Fruit fly (Drosophila melanogaster) whole organism, embryonic: ENCODE measurements around the gene CG4074.
A peak's percentile ranks its signal among the peaks of the same experiment; 100 is the strongest.

Source experiments
- B-H1 ChIP-seq: fragments of 200-800 bp; sonication (Bioruptor generic); IDR thresholded peaks from 3 replicates; pipeline ENCODE4 v1.3.6; 2022; ENCODE audit warnings: missing biosample characterization, missing genetic modification characterization
- CG12104 ChIP-seq: fragments of 200-800 bp; sonication (Bioruptor generic); optimal IDR thresholded peaks from 3 replicates; lab custom pipeline; 2016; ENCODE audit warnings: missing biosample characterization, missing genetic modification characterization
- CG12942 ChIP-seq: fragments of 200-800 bp; sonication (Bioruptor generic); optimal IDR thresholded peaks from 3 replicates; lab custom pipeline; 2016; ENCODE audit warnings: missing biosample characterization, missing genetic modification characterization
- CG13424 ChIP-seq: fragments of 200-800 bp; sonication (Bioruptor generic); optimal IDR thresholded peaks from 2 replicates; lab custom pipeline; 2019; ENCODE audit warnings: missing biosample characterization, mild to moderate bottlenecking, missing genetic modification characterization, moderate library complexity
- CG15269 ChIP-seq: fragments of 200-800 bp; sonication (Bioruptor generic); optimal IDR thresholded peaks from 2 replicates; lab custom pipeline; 2018; ENCODE audit warnings: missing biosample characterization, mild to moderate bottlenecking, missing genetic modification characterization, moderate library complexity
- CG17359 ChIP-seq: fragments of 200-800 bp; sonication (Bioruptor generic); optimal IDR thresholded peaks from 3 replicates; lab custom pipeline; 2018; ENCODE audit warnings: missing biosample characterization, mild to moderate bottlenecking, missing genetic modification characterization, moderate library complexity
- CG2202 ChIP-seq: fragments of 200-800 bp; sonication (Bioruptor generic); optimal IDR thresholded peaks from 2 replicates; lab custom pipeline; 2018; ENCODE audit warnings: missing biosample characterization, mild to moderate bottlenecking, missing genetic modification characterization
- CG30403 ChIP-seq: fragments of 200-800 bp; sonication (Bioruptor generic); optimal IDR thresholded peaks from 3 replicates; lab custom pipeline; 2016; ENCODE audit warnings: missing biosample characterization, missing genetic modification characterization
- CG3407 ChIP-seq: fragments of 200-800 bp; sonication (Bioruptor generic); optimal IDR thresholded peaks from 2 replicates; lab custom pipeline; 2018; ENCODE audit warnings: missing biosample characterization, mild to moderate bottlenecking, missing genetic modification characterization
- CG4360 ChIP-seq: fragments of 200-800 bp; sonication (Bioruptor generic); IDR thresholded peaks from 2 replicates; pipeline ENCODE4 v1.3.6; 2022; ENCODE audit warnings: missing biosample characterization, missing genetic modification characterization
- CG4617 ChIP-seq: fragments of 200-800 bp; sonication (Bioruptor generic); optimal IDR thresholded peaks from 3 replicates; lab custom pipeline; 2016; ENCODE audit warnings: missing biosample characterization, missing genetic modification characterization, borderline replicate concordance
- CG4854 ChIP-seq: fragments of 200-800 bp; sonication (Bioruptor generic); optimal IDR thresholded peaks from 2 replicates; lab custom pipeline; 2016; ENCODE audit warnings: missing biosample characterization, missing genetic modification characterization, inconsistent platforms
- CG6765 ChIP-seq: fragments of 200-800 bp; sonication (Bioruptor generic); optimal IDR thresholded peaks from 3 replicates; lab custom pipeline; 2017; ENCODE audit warnings: missing biosample characterization, mild to moderate bottlenecking, missing genetic modification characterization
- CG8290 ChIP-seq, 3 experiments: fragments of 200-800 bp; sonication (Bioruptor generic); optimal IDR thresholded peaks; 2 replicates each; lab custom pipeline; 2016 to 2019; ENCODE audit warnings: missing biosample characterization in 3 of 3, missing genetic modification characterization in 3 of 3, mild to moderate bottlenecking in 2 of 3, moderate library complexity in 1 of 3
- CG9876 ChIP-seq: fragments of 200-800 bp; sonication (Bioruptor generic); optimal IDR thresholded peaks from 2 replicates; lab custom pipeline; 2016; ENCODE audit warnings: missing biosample characterization, missing genetic modification characterization
- CTCF ChIP-seq: fragments of 200-800 bp; sonication (Bioruptor generic); optimal IDR thresholded peaks from 2 replicates; lab custom pipeline; 2017; ENCODE audit warnings: missing biosample characterization, mild to moderate bottlenecking, missing genetic modification characterization, moderate library complexity
- CrebB ChIP-seq: fragments of 200-800 bp; sonication (Bioruptor generic); optimal IDR thresholded peaks from 3 replicates; lab custom pipeline; 2018; ENCODE audit warnings: missing biosample characterization, mild to moderate bottlenecking, missing genetic modification characterization
- Dad ChIP-seq: fragments of 200-800 bp; sonication (Bioruptor generic); optimal IDR thresholded peaks from 3 replicates; lab custom pipeline; 2016; ENCODE audit warnings: missing biosample characterization, missing genetic modification characterization
- Dfd ChIP-seq, 2 experiments: fragments of >200 bp; optimal IDR thresholded peaks; 2 replicates each; lab custom pipeline; 2017; ENCODE audit warnings: missing biosample characterization in 2 of 2, missing genetic modification characterization in 2 of 2
- HLHmδ ChIP-seq: fragments of 200-800 bp; sonication (Bioruptor generic); optimal IDR thresholded peaks from 2 replicates; lab custom pipeline; 2018; ENCODE audit warnings: missing biosample characterization, mild to moderate bottlenecking, missing genetic modification characterization, moderate library complexity
- Hsf ChIP-seq: fragments of 200-800 bp; sonication (Bioruptor generic); optimal IDR thresholded peaks from 3 replicates; lab custom pipeline; 2016; ENCODE audit warnings: missing biosample characterization, missing genetic modification characterization
- Lhr ChIP-seq: fragments of 200-800 bp; sonication (Bioruptor generic); optimal IDR thresholded peaks from 3 replicates; lab custom pipeline; 2017; ENCODE audit warnings: mild to moderate bottlenecking, missing biosample characterization, missing genetic modification reagents, missing genetic modification characterization
- Meics ChIP-seq: fragments of 200-800 bp; sonication (Bioruptor generic); optimal IDR thresholded peaks from 2 replicates; lab custom pipeline; 2017; ENCODE audit warnings: missing biosample characterization, mild to moderate bottlenecking, missing genetic modification characterization
- NFAT ChIP-seq: fragments of 200-800 bp; sonication (Bioruptor generic); IDR thresholded peaks from 2 replicates; pipeline ENCODE4 v1.3.6; 2022; ENCODE audit warnings: missing biosample characterization, missing genetic modification characterization
- Nf-YB ChIP-seq: fragments of 200-800 bp; sonication (Bioruptor generic); optimal IDR thresholded peaks from 3 replicates; lab custom pipeline; 2019; ENCODE audit warnings: missing biosample characterization, mild to moderate bottlenecking, missing genetic modification characterization, moderate library complexity
- Opbp ChIP-seq: fragments of 200-800 bp; sonication (Bioruptor generic); IDR thresholded peaks from 3 replicates; pipeline ENCODE4 v1.3.6; 2022; ENCODE audit warnings: missing biosample characterization, missing genetic modification characterization; ENCODE audit not compliant: partially characterized antibody
- bbx ChIP-seq: fragments of 200-800 bp; sonication (Bioruptor generic); IDR thresholded peaks from 2 replicates; pipeline ENCODE4 v1.3.6; 2022; ENCODE audit warnings: missing biosample characterization, missing genetic modification characterization; ENCODE audit not compliant: partially characterized antibody
- caup ChIP-seq: fragments of 200-800 bp; sonication (Bioruptor generic); optimal IDR thresholded peaks from 3 replicates; lab custom pipeline; 2017; ENCODE audit warnings: missing biosample characterization, mild to moderate bottlenecking, missing genetic modification characterization, moderate library complexity; ENCODE audit not compliant: severe bottlenecking
- chn ChIP-seq: fragments of 200-800 bp; sonication (Bioruptor generic); optimal IDR thresholded peaks from 2 replicates; lab custom pipeline; 2016; ENCODE audit warnings: missing biosample characterization, missing genetic modification characterization
- ci ChIP-seq: fragments of 200-800 bp; sonication (Bioruptor generic); IDR thresholded peaks from 3 replicates; pipeline ENCODE4 v1.3.6; 2022; ENCODE audit warnings: missing biosample characterization, missing genetic modification characterization
- croc ChIP-seq: fragments of 200-800 bp; sonication (Bioruptor generic); conservative IDR thresholded peaks from 3 replicates; pipeline ENCODE4 v1.3.6; 2022; ENCODE audit warnings: missing biosample characterization, missing genetic modification characterization
- dm ChIP-seq: fragments of 200-800 bp; sonication (Bioruptor generic); optimal IDR thresholded peaks from 3 replicates; lab custom pipeline; 2016; ENCODE audit warnings: missing biosample characterization, missing genetic modification characterization
- esg ChIP-seq: fragments of 200-800 bp; sonication (Bioruptor generic); conservative IDR thresholded peaks from 2 replicates; pipeline ENCODE4 v1.3.6; 2022; ENCODE audit warnings: missing biosample characterization, missing genetic modification characterization
- gfzf ChIP-seq: fragments of 200-800 bp; sonication (Bioruptor generic); optimal IDR thresholded peaks from 2 replicates; lab custom pipeline; 2016; ENCODE audit warnings: missing biosample characterization, mild to moderate bottlenecking, missing genetic modification characterization, moderate library complexity
- grn ChIP-seq: fragments of 200-800 bp; sonication (Bioruptor generic); optimal IDR thresholded peaks from 3 replicates; lab custom pipeline; 2017; ENCODE audit warnings: missing biosample characterization, missing genetic modification characterization
- her ChIP-seq: fragments of 200-800 bp; sonication (Bioruptor generic); optimal IDR thresholded peaks from 2 replicates; lab custom pipeline; 2016; ENCODE audit warnings: missing biosample characterization, missing genetic modification characterization
- kay ChIP-seq: fragments of 200-800 bp; sonication (Bioruptor generic); optimal IDR thresholded peaks from 2 replicates; lab custom pipeline; 2016; ENCODE audit warnings: missing biosample characterization, missing genetic modification characterization
- ken ChIP-seq: fragments of 200-800 bp; sonication (Bioruptor generic); IDR thresholded peaks from 3 replicates; pipeline ENCODE4 v1.3.6; 2022; ENCODE audit warnings: missing biosample characterization, missing genetic modification characterization
- lmd ChIP-seq: fragments of 200-800 bp; sonication (Bioruptor generic); IDR thresholded peaks from 2 replicates; pipeline ENCODE4 v1.3.6; 2022; ENCODE audit warnings: missing biosample characterization, missing genetic modification characterization
- nau ChIP-seq: fragments of 200-800 bp; sonication (Bioruptor generic); optimal IDR thresholded peaks from 3 replicates; lab custom pipeline; 2017; ENCODE audit warnings: missing biosample characterization, mild to moderate bottlenecking, missing genetic modification characterization, missing genetic modification reagents
- p53 ChIP-seq: fragments of 200-800 bp; sonication (Bioruptor generic); optimal IDR thresholded peaks from 2 replicates; lab custom pipeline; 2016; ENCODE audit warnings: missing biosample characterization, missing genetic modification characterization
- pita ChIP-seq: fragments of 200-800 bp; sonication (Bioruptor generic); optimal IDR thresholded peaks from 2 replicates; lab custom pipeline; 2017; ENCODE audit warnings: missing biosample characterization, mild to moderate bottlenecking, missing genetic modification characterization
- prd ChIP-seq, 3 experiments: fragments of >200 bp in 2 of 3; fragments of 200-800 bp in 1 of 3; sonication (Bioruptor generic) in 1 of 3; optimal IDR thresholded peaks in 2 of 3; IDR thresholded peaks in 1 of 3; 2 replicates in 2 of 3; 3 replicates in 1 of 3; pipeline versions ENCODE4 v1.3.6 to Lab custom; 2017 to 2022; ENCODE audit warnings: missing biosample characterization in 1 of 3, missing genetic modification characterization in 1 of 3
- pros ChIP-seq: fragments of 200-800 bp; sonication (Bioruptor generic); optimal IDR thresholded peaks from 3 replicates; lab custom pipeline; 2019; ENCODE audit warnings: missing biosample characterization, mild to moderate bottlenecking, missing genetic modification characterization, moderate library complexity
- seq ChIP-seq: fragments of 200-800 bp; sonication (Bioruptor generic); IDR thresholded peaks from 2 replicates; pipeline ENCODE4 v1.3.6; 2022; ENCODE audit warnings: missing biosample characterization, missing genetic modification characterization
- sim ChIP-seq: fragments of 200-800 bp; sonication (Bioruptor generic); IDR thresholded peaks from 2 replicates; pipeline ENCODE4 v1.3.6; 2022; ENCODE audit warnings: missing biosample characterization, missing genetic modification characterization
- slou ChIP-seq: fragments of 200-800 bp; sonication (Bioruptor generic); optimal IDR thresholded peaks from 3 replicates; lab custom pipeline; 2016; ENCODE audit warnings: missing biosample characterization, missing genetic modification characterization
- sug ChIP-seq: fragments of 200-800 bp; optimal IDR thresholded peaks from 2 replicates; lab custom pipeline; 2019; ENCODE audit warnings: missing biosample characterization, mild to moderate bottlenecking, missing genetic modification characterization, moderate library complexity
- tll ChIP-seq, 2 experiments: fragments of 200-800 bp in 1 of 2; fragments of >200 bp in 1 of 2; sonication (Bioruptor generic) in 1 of 2; optimal IDR thresholded peaks; 2 replicates each; lab custom pipeline; 2017 to 2019; ENCODE audit warnings: missing biosample characterization in 2 of 2, missing genetic modification characterization in 2 of 2, mild to moderate bottlenecking in 1 of 2, moderate library complexity in 1 of 2
- trh ChIP-seq: fragments of 200-800 bp; sonication (Bioruptor generic); optimal IDR thresholded peaks from 2 replicates; lab custom pipeline; 2016; ENCODE audit warnings: missing biosample characterization, missing genetic modification characterization
- usp ChIP-seq: fragments of >200 bp; optimal IDR thresholded peaks from 2 replicates; lab custom pipeline; 2017; ENCODE audit warnings: missing biosample characterization, missing genetic modification characterization

Gene CG4074

dm6 chr3L:20792693-20793092, 23.4 kb upstream of the CG4074 start, which contains the start of gene Six4 (continued):
- TF ChIP-seq CG8290 (GFP tag; optimal IDR thresholded peaks at IDR 0.05; lab: Kevin White, UChicago) (peak; percentile 28), CG8290 (tag; optimal IDR thresholded peaks at IDR 0.05; lab: Kevin White, UChicago) (peak in 1 of 2 experiments; percentile 92), Lhr (GFP tag; lab: Kevin White, UChicago) (no peak), esg (GFP tag; lab: Robert Waterston, UW) (no peak), dm (GFP tag; lab: Kevin White, UChicago) (no peak), CG4360 (GFP tag; lab: Robert Waterston, UW) (no peak), Hsf (GFP tag; lab: Kevin White, UChicago) (no peak), nau (GFP tag; lab: Kevin White, UChicago) (no peak), CG4617 (GFP tag; lab: Kevin White, UChicago) (no peak), tll (GFP tag; optimal IDR thresholded peaks at IDR 0.05; lab: Kevin White, UChicago) (peak in 1 of 2 experiments; percentile 2), CrebB (tag; lab: Kevin White, UChicago) (no peak), slou (GFP tag; lab: Kevin White, UChicago) (no peak), sug (tag; lab: Kevin White, UChicago) (no peak), p53 (GFP tag; lab: Kevin White, UChicago) (no peak), CG6765 (no peak), pros (GFP tag; lab: Kevin White, UChicago) (peak; percentile 26), CG9876 (GFP tag; lab: Kevin White, UChicago) (no peak), Nf-YB (peak; percentile 95), Meics (no peak), sim (GFP tag; lab: Robert Waterston, UW) (0 out of 2 replicates have a peak, but pooled peaks have one; percentile 44), lmd (GFP tag; lab: Robert Waterston, UW) (no peak), CTCF (no peak), CG2202 (no peak), Opbp (GFP tag; lab: Robert Waterston, UW) (no peak), CG3407 (GFP tag; lab: Kevin White, UChicago) (no peak), NFAT (GFP tag; lab: Robert Waterston, UW) (no peak), CG15269 (no peak), usp (no peak), ci (GFP tag; lab: Robert Waterston, UW) (peak; percentile 59; the same call in 2 of the 3 replicates), ken (GFP tag; lab: Robert Waterston, UW) (no peak), B-H1 (GFP tag; lab: Robert Waterston, UW) (no peak), caup (GFP tag; lab: Kevin White, UChicago) (no peak), HLHmδ (GFP tag; lab: Kevin White, UChicago) (peak; percentile 96), grn (GFP tag; lab: Kevin White, UChicago) (no peak), CG12104 (GFP tag; lab: Kevin White, UChicago) (no peak), Dfd (GFP tag; optimal IDR thresholded peaks at IDR 0.05; lab: Kevin White, UChicago) (no peak), chn (GFP tag; lab: Kevin White, UChicago) (no peak), seq (GFP tag; lab: Robert Waterston, UW) (peak; percentile 89), kay (GFP tag; lab: Kevin White, UChicago) (no peak), prd (optimal IDR thresholded peaks at IDR 0.05; lab: Kevin White, UChicago) (no peak), prd (GFP tag; IDR thresholded peaks at IDR 0.05; lab: Robert Waterston, UW) (0 out of 3 replicates have a peak, but pooled peaks have one; percentile 28), Dad (GFP tag; lab: Kevin White, UChicago) (no peak), croc (GFP tag; lab: Robert Waterston, UW) (no peak), CG17359 (no peak), CG30403 (no peak), bbx (GFP tag; lab: Robert Waterston, UW) (no peak), her (GFP tag; lab: Kevin White, UChicago) (no peak), pita (GFP tag; lab: Kevin White, UChicago) (no peak), trh (GFP tag; lab: Kevin White, UChicago) (no peak), CG4854 (GFP tag; lab: Kevin White, UChicago) (no peak), gfzf (GFP tag; lab: Kevin White, UChicago) (no peak), CG13424 (tag; lab: Kevin White, UChicago) (no peak), CG12942 (no peak)
